Worm (Caenorhabditis elegans) whole organism, L1 larva: ENCODE measurements around the gene D1069.3.

Experiments used
- egl-13 ChIP-seq: sonication (generic microtip); optimal IDR thresholded peaks from 2 replicates; lab custom pipeline; 2016; ENCODE audit warnings: missing genotype, missing genetic modification reagents, missing genetic modification characterization, missing compliant biosample characterization
- egl-27 ChIP-seq, 2 experiments: fragments of 150-350 bp in 1 of 2; sonication (generic microtip); optimal IDR thresholded peaks; 3 replicates each; lab custom pipeline; 2017 to 2018; ENCODE audit warnings: missing biosample characterization in 2 of 2, missing genetic modification characterization in 2 of 2, missing genetic modification reagents in 2 of 2
- pag-3 ChIP-seq: sonication (generic microtip); optimal IDR thresholded peaks from 2 replicates; lab custom pipeline; 2017; ENCODE audit warnings: missing genetic modification characterization, mild to moderate bottlenecking, missing compliant biosample characterization, antibody characterized with exemption, borderline replicate concordance; ENCODE audit not compliant: insufficient read depth
- skn-1 ChIP-seq: fragments of 150-350 bp; optimal IDR thresholded peaks from 2 replicates; lab custom pipeline; 2014; ENCODE audit warnings: missing biosample characterization, missing genetic modification characterization

- TF ChIP-seq egl-13 (tag; lab: Kevin White, UChicago), result no peak
- no peak for TF ChIP-seq pag-3 (tag; lab: Kevin White, UChicago)
- no peak for TF ChIP-seq skn-1 (tag; lab: Kevin White, UChicago)
- TF ChIP-seq egl-27 (tag; optimal IDR thresholded peaks at IDR 0.05; lab: Kevin White, UChicago), result no peak
Measured at ce11 chrII:387844-388355, 40.2 kb upstream of the D1069.3 start.
